Fruit fly (Drosophila melanogaster): ENCODE measurements around the gene Smn.

The Smn gene

dm6 chr3L:16615132-16615709 lies 33.9 kb upstream of the Smn start, which contains the start of gene Mo25 (continued):
- TF ChIP-seq CG12391 (tag; optimal IDR thresholded peaks at IDR 0.05) (peak; percentile 69), CG34422 (GFP tag; IDR thresholded peaks at IDR 0.05) (no peak), nau (GFP tag; optimal IDR thresholded peaks at IDR 0.05) (no peak), CG10267 (tag; optimal IDR thresholded peaks at IDR 0.05) (peak; percentile 98), CG12219 (GFP tag; optimal IDR thresholded peaks at IDR 0.05) (no peak), CG11504 (tag; optimal IDR thresholded peaks at IDR 0.05) (no peak), CG5245 (GFP tag; optimal IDR thresholded peaks at IDR 0.05) (peak; percentile 18), Bdp1 (GFP tag; optimal IDR thresholded peaks at IDR 0.05) (peak; percentile 29), CG6175 (GFP tag; IDR thresholded peaks at IDR 0.05) (no peak), BtbVII (GFP tag; optimal IDR thresholded peaks at IDR 0.05) (peak; percentile 29), Med (GFP tag) (peak; percentile 92), CG30403 (GFP tag; optimal IDR thresholded peaks at IDR 0.05) (peak; percentile 56), trh (GFP tag; optimal IDR thresholded peaks at IDR 0.05) (no peak), Asciz (GFP tag; optimal IDR thresholded peaks at IDR 0.05) (peak; percentile 33), ap (GFP tag; IDR thresholded peaks at IDR 0.05) (0 out of 2 replicates have a peak, but pooled peaks have one; percentile 2), CG8089 (GFP tag; optimal IDR thresholded peaks at IDR 0.05) (no peak), Lhr (GFP tag; optimal IDR thresholded peaks at IDR 0.05) (no peak), caup (GFP tag; optimal IDR thresholded peaks at IDR 0.05; ENCODE audit: severe bottlenecking) (peak; percentile 43), Sox102F (GFP tag; optimal IDR thresholded peaks at IDR 0.05) (no peak), cwo (GFP tag; optimal IDR thresholded peaks at IDR 0.05) (no peak), CG32772 (GFP tag; IDR thresholded peaks at IDR 0.05) (peak; percentile 70), Sox100B (GFP tag; optimal IDR thresholded peaks at IDR 0.05) (no peak), CG4707 (GFP tag; optimal IDR thresholded peaks at IDR 0.05) (no peak), dati (GFP tag; IDR thresholded peaks at IDR 0.05) (no peak), tll (GFP tag; optimal IDR thresholded peaks at IDR 0.05) (no peak), CG30431 (GFP tag; optimal IDR thresholded peaks at IDR 0.05) (no peak), rib (GFP tag; IDR thresholded peaks at IDR 0.05) (no peak), her (GFP tag; optimal IDR thresholded peaks at IDR 0.05) (no peak), CG2889 (GFP tag; IDR thresholded peaks at IDR 0.05) (no peak), CG9797 (GFP tag; optimal IDR thresholded peaks at IDR 0.05) (peak; percentile 47), CG2712 (tag; optimal IDR thresholded peaks at IDR 0.05) (peak; percentile 65), CG5180 (GFP tag; optimal IDR thresholded peaks at IDR 0.05) (no peak), pros (GFP tag; optimal IDR thresholded peaks at IDR 0.05) (no peak), NC2α (GFP tag; optimal IDR thresholded peaks at IDR 0.05) (no peak), tup (GFP tag; optimal IDR thresholded peaks at IDR 0.05) (no peak), NFAT (GFP tag; IDR thresholded peaks at IDR 0.05) (peak; percentile 49; the same call in 1 of the 2 replicates), CG4282 (GFP tag; optimal IDR thresholded peaks at IDR 0.05) (no peak), so (GFP tag; IDR thresholded peaks at IDR 0.05) (no peak), pb (GFP tag; optimal IDR thresholded peaks at IDR 0.05) (no peak), CG4730 (GFP tag; IDR thresholded peaks at IDR 0.05) (no peak), CG10366 (GFP tag; IDR thresholded peaks at IDR 0.05) (no peak), salm (tag; optimal IDR thresholded peaks at IDR 0.05) (no peak), fu2 (GFP tag; optimal IDR thresholded peaks at IDR 0.05) (no peak), Neu2 (GFP tag; optimal IDR thresholded peaks at IDR 0.05; ENCODE audit: borderline replicate concordance) (no peak), CG6254 (GFP tag; optimal IDR thresholded peaks at IDR 0.05) (peak; percentile 17), Atf3 (GFP tag; optimal IDR thresholded peaks at IDR 0.05) (no peak), CG14965 (GFP tag; optimal IDR thresholded peaks at IDR 0.05; ENCODE audit: borderline replicate concordance) (no peak), CG1832 (GFP tag; optimal IDR thresholded peaks at IDR 0.05) (no peak), CG4617 (GFP tag; optimal IDR thresholded peaks at IDR 0.05; ENCODE audit: borderline replicate concordance) (peak; percentile 75), CG9437 (GFP tag; optimal IDR thresholded peaks at IDR 0.05) (peak; percentile 6)

All from whole organism, embryonic.